Fruit fly (Drosophila melanogaster) whole organism, embryonic: ENCODE measurements around the gene ppk26.

Experiments
- BEAF-32 ChIP-seq: fragments of 200-800 bp; sonication (Bioruptor generic); optimal IDR thresholded peaks from 3 replicates; lab custom pipeline; 2017; ENCODE audit warnings: missing biosample characterization, missing genetic modification characterization, mild to moderate bottlenecking, moderate library complexity, missing genetic modification reagents
- CG10321 ChIP-seq: fragments of 200-800 bp; sonication (Bioruptor generic); IDR thresholded peaks from 2 replicates; pipeline ENCODE4 v1.3.6; 2022; ENCODE audit warnings: missing biosample characterization, missing genetic modification characterization
- CG10431 ChIP-seq: fragments of 200-800 bp; sonication (Bioruptor generic); optimal IDR thresholded peaks from 3 replicates; lab custom pipeline; 2018; ENCODE audit warnings: missing biosample characterization, mild to moderate bottlenecking, missing genetic modification characterization
- CG12659 ChIP-seq: fragments of 200-800 bp; sonication (Bioruptor generic); optimal IDR thresholded peaks from 3 replicates; lab custom pipeline; 2017; ENCODE audit warnings: mild to moderate bottlenecking, missing biosample characterization, missing genetic modification reagents, missing genetic modification characterization
- CG14710 ChIP-seq: fragments of 200-800 bp; sonication (Bioruptor generic); optimal IDR thresholded peaks from 3 replicates; lab custom pipeline; 2019; ENCODE audit warnings: missing biosample characterization, mild to moderate bottlenecking, missing genetic modification characterization, moderate library complexity
- CG15269 ChIP-seq: fragments of 200-800 bp; sonication (Bioruptor generic); optimal IDR thresholded peaks from 2 replicates; lab custom pipeline; 2018; ENCODE audit warnings: missing biosample characterization, mild to moderate bottlenecking, missing genetic modification characterization, moderate library complexity
- CG1792 ChIP-seq: fragments of 200-800 bp; sonication (Bioruptor generic); optimal IDR thresholded peaks from 2 replicates; lab custom pipeline; 2016; ENCODE audit warnings: missing biosample characterization, missing genetic modification characterization
- CG18619 ChIP-seq: fragments of 200-800 bp; sonication (Bioruptor generic); optimal IDR thresholded peaks from 3 replicates; lab custom pipeline; 2017; ENCODE audit warnings: missing biosample characterization, mild to moderate bottlenecking, missing genetic modification characterization
- CG2202 ChIP-seq: fragments of 200-800 bp; sonication (Bioruptor generic); optimal IDR thresholded peaks from 2 replicates; lab custom pipeline; 2018; ENCODE audit warnings: missing biosample characterization, mild to moderate bottlenecking, missing genetic modification characterization
- CG30431 ChIP-seq: fragments of 200-800 bp; sonication (Bioruptor generic); optimal IDR thresholded peaks from 2 replicates; lab custom pipeline; 2017; ENCODE audit warnings: missing biosample characterization, missing genetic modification characterization
- CG3281 ChIP-seq: fragments of 200-800 bp; sonication (Bioruptor generic); optimal IDR thresholded peaks from 3 replicates; lab custom pipeline; 2017; ENCODE audit warnings: missing biosample characterization, mild to moderate bottlenecking, missing genetic modification characterization
- CG3995 ChIP-seq: fragments of 200-800 bp; sonication (Bioruptor generic); optimal IDR thresholded peaks from 3 replicates; lab custom pipeline; 2016; ENCODE audit warnings: missing biosample characterization, missing genetic modification characterization
- CG7987 ChIP-seq: fragments of 200-800 bp; sonication (Bioruptor generic); optimal IDR thresholded peaks from 2 replicates; lab custom pipeline; 2018; ENCODE audit warnings: missing biosample characterization, mild to moderate bottlenecking, missing genetic modification characterization, moderate library complexity
- CG8765 ChIP-seq: fragments of 200-800 bp; sonication (Bioruptor generic); IDR thresholded peaks from 2 replicates; pipeline ENCODE4 v1.3.6; 2022; ENCODE audit warnings: missing biosample characterization, missing genetic modification characterization
- CG9727 ChIP-seq: fragments of 200-800 bp; sonication (Bioruptor generic); optimal IDR thresholded peaks from 3 replicates; lab custom pipeline; 2017; ENCODE audit warnings: missing biosample characterization, mild to moderate bottlenecking, missing genetic modification characterization
- Doc3 ChIP-seq: fragments of 200-800 bp; sonication (Bioruptor generic); IDR thresholded peaks from 3 replicates; pipeline ENCODE4 v1.3.6; 2022; ENCODE audit warnings: missing biosample characterization, missing genetic modification characterization; ENCODE audit not compliant: partially characterized antibody
- Elba2 ChIP-seq: fragments of 200-800 bp; sonication (Bioruptor generic); optimal IDR thresholded peaks from 3 replicates; lab custom pipeline; 2016; ENCODE audit warnings: missing biosample characterization, missing genetic modification characterization
- GATAe ChIP-seq: fragments of 200-800 bp; sonication (Bioruptor generic); conservative IDR thresholded peaks from 2 replicates; pipeline ENCODE4 v1.3.6; 2022; ENCODE audit warnings: missing biosample characterization, missing genetic modification characterization
- Gug ChIP-seq: fragments of 200-800 bp; sonication (Bioruptor generic); IDR thresholded peaks from 4 replicates; pipeline ENCODE4 v1.3.6; 2022; ENCODE audit warnings: missing biosample characterization, missing genetic modification characterization
- Hr39 ChIP-seq: fragments of >200 bp; optimal IDR thresholded peaks from 2 replicates; lab custom pipeline; 2017
- MTF-1 ChIP-seq: fragments of 200-800 bp; sonication (Bioruptor generic); optimal IDR thresholded peaks from 2 replicates; lab custom pipeline; 2018; ENCODE audit warnings: missing biosample characterization, mild to moderate bottlenecking, missing genetic modification characterization, borderline replicate concordance
- Mad ChIP-seq: fragments of 200-800 bp; sonication (Bioruptor generic); optimal IDR thresholded peaks from 2 replicates; lab custom pipeline; 2016; ENCODE audit warnings: missing biosample characterization, missing genetic modification characterization
- Max ChIP-seq: fragments of 200-800 bp; sonication (Bioruptor generic); optimal IDR thresholded peaks from 2 replicates; lab custom pipeline; 2016; ENCODE audit warnings: missing biosample characterization, mild to moderate bottlenecking, missing genetic modification characterization
- Mrtf ChIP-seq: fragments of 200-800 bp; sonication (Bioruptor generic); IDR thresholded peaks from 3 replicates; pipeline ENCODE4 v1.3.6; 2022; ENCODE audit warnings: missing biosample characterization, missing genetic modification characterization
- Myb ChIP-seq: fragments of 200-800 bp; sonication (Bioruptor generic); optimal IDR thresholded peaks from 2 replicates; lab custom pipeline; 2016; ENCODE audit warnings: missing biosample characterization, missing genetic modification characterization
- NC2α ChIP-seq: fragments of 200-800 bp; sonication (Bioruptor generic); optimal IDR thresholded peaks from 2 replicates; lab custom pipeline; 2016; ENCODE audit warnings: missing biosample characterization, missing genetic modification characterization
- Rx ChIP-seq: fragments of 200-800 bp; sonication (Bioruptor generic); IDR thresholded peaks from 2 replicates; pipeline ENCODE4 v1.3.6; 2022; ENCODE audit warnings: missing biosample characterization, missing genetic modification characterization
- Side ChIP-seq: fragments of 200-800 bp; sonication (Bioruptor generic); optimal IDR thresholded peaks from 2 replicates; lab custom pipeline; 2016; ENCODE audit warnings: missing biosample characterization, missing genetic modification characterization
- Ssrp ChIP-seq: fragments of 200-800 bp; sonication (Bioruptor generic); optimal IDR thresholded peaks from 2 replicates; lab custom pipeline; 2018; ENCODE audit warnings: missing biosample characterization, mild to moderate bottlenecking, missing genetic modification characterization, moderate library complexity
- TFAM ChIP-seq: fragments of 200-800 bp; sonication (Bioruptor generic); optimal IDR thresholded peaks from 2 replicates; lab custom pipeline; 2017; ENCODE audit warnings: missing biosample characterization, missing genetic modification characterization, inconsistent platforms
- abd-A ChIP-seq: fragments of 200-800 bp; sonication (Bioruptor generic); optimal IDR thresholded peaks from 3 replicates; lab custom pipeline; 2019; ENCODE audit warnings: missing biosample characterization, mild to moderate bottlenecking, missing genetic modification characterization, moderate library complexity
- cas ChIP-seq: fragments of 200-800 bp; sonication (Bioruptor generic); IDR thresholded peaks from 2 replicates; pipeline ENCODE4 v1.3.6; 2022; ENCODE audit warnings: missing biosample characterization, missing genetic modification characterization
- caup ChIP-seq: fragments of 200-800 bp; sonication (Bioruptor generic); optimal IDR thresholded peaks from 3 replicates; lab custom pipeline; 2017; ENCODE audit warnings: missing biosample characterization, mild to moderate bottlenecking, missing genetic modification characterization, moderate library complexity; ENCODE audit not compliant: severe bottlenecking
- chinmo ChIP-seq: fragments of 200-800 bp; sonication (Bioruptor generic); IDR thresholded peaks from 4 replicates; pipeline ENCODE4 v1.3.6; 2022; ENCODE audit warnings: missing biosample characterization, missing genetic modification characterization; ENCODE audit not compliant: partially characterized antibody
- dati ChIP-seq: fragments of 200-800 bp; sonication (Bioruptor generic); IDR thresholded peaks from 2 replicates; pipeline ENCODE4 v1.3.6; 2022; ENCODE audit warnings: missing biosample characterization, missing genetic modification characterization
- ems ChIP-seq: fragments of 200-800 bp; sonication (Bioruptor generic); optimal IDR thresholded peaks from 3 replicates; lab custom pipeline; 2016; ENCODE audit warnings: missing biosample characterization, missing genetic modification characterization
- en ChIP-seq: fragments of 200-800 bp; sonication (Bioruptor generic); optimal IDR thresholded peaks from 2 replicates; lab custom pipeline; 2016; ENCODE audit warnings: missing biosample characterization, missing genetic modification characterization
- gem ChIP-seq: fragments of 200-800 bp; sonication (Bioruptor generic); optimal IDR thresholded peaks from 2 replicates; lab custom pipeline; 2019; ENCODE audit warnings: missing biosample characterization, mild to moderate bottlenecking, missing genetic modification characterization, moderate library complexity
- gsb ChIP-seq: fragments of 200-800 bp; sonication (Bioruptor generic); IDR thresholded peaks from 2 replicates; pipeline ENCODE4 v1.3.6; 2022; ENCODE audit warnings: missing biosample characterization, missing genetic modification characterization
- jigr1 ChIP-seq: fragments of 200-800 bp; sonication (Bioruptor generic); IDR thresholded peaks from 3 replicates; pipeline ENCODE4 v1.3.6; 2022; ENCODE audit warnings: missing biosample characterization, missing genetic modification characterization
- luna ChIP-seq: fragments of 200-800 bp; sonication (Bioruptor generic); optimal IDR thresholded peaks from 2 replicates; lab custom pipeline; 2016; ENCODE audit warnings: missing biosample characterization, missing genetic modification characterization
- odd ChIP-seq: fragments of 200-800 bp; sonication (Bioruptor generic); optimal IDR thresholded peaks from 2 replicates; lab custom pipeline; 2017; ENCODE audit warnings: missing biosample characterization, mild to moderate bottlenecking, missing genetic modification characterization
- sens-2 ChIP-seq: fragments of 200-800 bp; sonication (Bioruptor generic); IDR thresholded peaks from 2 replicates; pipeline ENCODE4 v1.3.6; 2022; ENCODE audit warnings: missing biosample characterization, missing genetic modification characterization
- sisA ChIP-seq: fragments of 200-800 bp; sonication (Bioruptor generic); IDR thresholded peaks from 2 replicates; pipeline ENCODE4 v1.3.6; 2022; ENCODE audit warnings: missing biosample characterization, missing genetic modification characterization
- sna ChIP-seq: fragments of 200-800 bp; sonication (Bioruptor generic); IDR thresholded peaks from 2 replicates; pipeline ENCODE4 v1.3.6; 2022; ENCODE audit warnings: missing biosample characterization, missing genetic modification characterization; ENCODE audit not compliant: partially characterized antibody
- sr ChIP-seq: fragments of 200-800 bp; sonication (Bioruptor generic); IDR thresholded peaks from 3 replicates; pipeline ENCODE4 v1.3.6; 2022; ENCODE audit warnings: missing biosample characterization, missing genetic modification characterization
- trem ChIP-seq: fragments of 200-800 bp; optimal IDR thresholded peaks from 3 replicates; lab custom pipeline; 2019; ENCODE audit warnings: missing biosample characterization, mild to moderate bottlenecking, missing genetic modification characterization, moderate library complexity
- trh ChIP-seq: fragments of 200-800 bp; sonication (Bioruptor generic); optimal IDR thresholded peaks from 2 replicates; lab custom pipeline; 2016; ENCODE audit warnings: missing biosample characterization, missing genetic modification characterization
- wdn ChIP-seq: fragments of 200-800 bp; sonication (Bioruptor generic); IDR thresholded peaks from 2 replicates; pipeline ENCODE4 v1.3.6; 2022; ENCODE audit warnings: missing biosample characterization, missing genetic modification characterization

The ppk26 gene

dm6 chr3L:7434715-7435653 lies 21.0 kb upstream of the ppk26 start, which contains the start of gene Rac2 (continued):
- peak; percentile 26; the same call in 1 of the 2 replicates for TF ChIP-seq CG8765
- TF ChIP-seq sens-2 (GFP tag; lab: Robert Waterston, UW) = no peak; the same call in 1 of the 2 replicates
- TF ChIP-seq wdn (GFP tag; lab: Robert Waterston, UW) = peak; percentile 57; the same call in 1 of the 2 replicates
- no peak for TF ChIP-seq Myb (GFP tag; lab: Kevin White, UChicago)
- TF ChIP-seq chinmo (GFP tag; lab: Robert Waterston, UW) = peak; percentile 86; the same call in 2 of the 4 replicates
- peak; percentile 96 for TF ChIP-seq CG10321
- peak; percentile 47 for TF ChIP-seq CG3281
- no peak for TF ChIP-seq CG14710
- no peak for TF ChIP-seq Mad
- TF ChIP-seq jigr1 = no peak
- no peak for TF ChIP-seq Doc3
- no peak for TF ChIP-seq CG1792 (GFP tag; lab: Kevin White, UChicago)
- no peak for TF ChIP-seq Mrtf (GFP tag; lab: Robert Waterston, UW)
- TF ChIP-seq luna = no peak
- TF ChIP-seq Hr39 (lab: Kevin White, UChicago) = no peak
- TF ChIP-seq en (GFP tag; lab: Kevin White, UChicago) = no peak
- no peak for TF ChIP-seq cas (GFP tag; lab: Robert Waterston, UW)
- no peak for TF ChIP-seq Elba2 (GFP tag; lab: Kevin White, UChicago)
- TF ChIP-seq sisA (GFP tag; lab: Robert Waterston, UW) = no peak
- peak; percentile 2 for TF ChIP-seq gem (tag; lab: Kevin White, UChicago)
- TF ChIP-seq MTF-1 (GFP tag; lab: Kevin White, UChicago) = no peak
- TF ChIP-seq CG9727 = peak; percentile 5
- no peak for TF ChIP-seq dati (GFP tag; lab: Robert Waterston, UW)
- peak; percentile 22 for TF ChIP-seq odd
- TF ChIP-seq abd-A (tag; lab: Kevin White, UChicago) = peak; percentile 58
- TF ChIP-seq CG7987 (GFP tag; lab: Kevin White, UChicago) = peak; percentile 75
- no peak for TF ChIP-seq CG18619 (GFP tag; lab: Kevin White, UChicago)
- peak; percentile 67 for TF ChIP-seq sr (GFP tag; lab: Robert Waterston, UW)
- TF ChIP-seq GATAe (GFP tag; lab: Robert Waterston, UW) = no peak
- no peak for TF ChIP-seq CG3995 (GFP tag; lab: Kevin White, UChicago)
- peak; percentile 24 for TF ChIP-seq trem
- TF ChIP-seq Side (GFP tag; lab: Kevin White, UChicago) = peak; percentile 12
- peak; percentile 20 for TF ChIP-seq CG2202
- 0 out of 2 replicates have a peak, but pooled peaks have one; percentile 7 for TF ChIP-seq gsb (GFP tag; lab: Robert Waterston, UW)
- TF ChIP-seq Gug (GFP tag; lab: Robert Waterston, UW) = no peak; the same call in 3 of the 4 replicates
- no peak for TF ChIP-seq TFAM (GFP tag; lab: Kevin White, UChicago)
- peak; percentile 7 for TF ChIP-seq CG12659
- no peak for TF ChIP-seq CG30431 (GFP tag; lab: Kevin White, UChicago)
- TF ChIP-seq CG10431 (GFP tag; lab: Kevin White, UChicago) = no peak
- peak; percentile 5 for TF ChIP-seq CG15269 (tag; lab: Kevin White, UChicago)
- no peak for TF ChIP-seq NC2α (GFP tag; lab: Kevin White, UChicago)
- no peak for TF ChIP-seq Max (GFP tag; lab: Kevin White, UChicago)
- TF ChIP-seq ems (GFP tag; lab: Kevin White, UChicago) = no peak
- peak; percentile 54 for TF ChIP-seq caup (GFP tag; lab: Kevin White, UChicago)
- TF ChIP-seq BEAF-32 (GFP tag; lab: Kevin White, UChicago) = no peak
- TF ChIP-seq Rx (GFP tag; lab: Robert Waterston, UW) = 0 out of 2 replicates have a peak, but pooled peaks have one; percentile 16
- TF ChIP-seq sna (GFP tag; lab: Robert Waterston, UW) = 0 out of 2 replicates have a peak, but pooled peaks have one; percentile 46
- no peak for TF ChIP-seq trh
- no peak for TF ChIP-seq Ssrp (tag; lab: Kevin White, UChicago)
